Fruit fly (Drosophila melanogaster): ENCODE measurements around the gene CG31800.

dm6 chr2L:19064706-19065105 lies 30.3 kb upstream of the CG31800 start, which contains the start of gene CG17343:
- TF ChIP-seq CG12605 (GFP tag; IDR thresholded peaks at IDR 0.05), result no peak
- no peak for TF ChIP-seq CG4496 (GFP tag; IDR thresholded peaks at IDR 0.05)
- no peak for TF ChIP-seq fd96Ca (GFP tag; IDR thresholded peaks at IDR 0.05)
- no peak for TF ChIP-seq CG34367 (tag; optimal IDR thresholded peaks at IDR 0.05)
- no peak for TF ChIP-seq EcR (GFP tag; optimal IDR thresholded peaks at IDR 0.05)
- TF ChIP-seq Ets98B (GFP tag; IDR thresholded peaks at IDR 0.05), result no peak

Data from whole organism, pupa.